Fruit fly (Drosophila melanogaster): ENCODE measurements around the gene Pcyt2.

The Pcyt2 gene

DNA sequence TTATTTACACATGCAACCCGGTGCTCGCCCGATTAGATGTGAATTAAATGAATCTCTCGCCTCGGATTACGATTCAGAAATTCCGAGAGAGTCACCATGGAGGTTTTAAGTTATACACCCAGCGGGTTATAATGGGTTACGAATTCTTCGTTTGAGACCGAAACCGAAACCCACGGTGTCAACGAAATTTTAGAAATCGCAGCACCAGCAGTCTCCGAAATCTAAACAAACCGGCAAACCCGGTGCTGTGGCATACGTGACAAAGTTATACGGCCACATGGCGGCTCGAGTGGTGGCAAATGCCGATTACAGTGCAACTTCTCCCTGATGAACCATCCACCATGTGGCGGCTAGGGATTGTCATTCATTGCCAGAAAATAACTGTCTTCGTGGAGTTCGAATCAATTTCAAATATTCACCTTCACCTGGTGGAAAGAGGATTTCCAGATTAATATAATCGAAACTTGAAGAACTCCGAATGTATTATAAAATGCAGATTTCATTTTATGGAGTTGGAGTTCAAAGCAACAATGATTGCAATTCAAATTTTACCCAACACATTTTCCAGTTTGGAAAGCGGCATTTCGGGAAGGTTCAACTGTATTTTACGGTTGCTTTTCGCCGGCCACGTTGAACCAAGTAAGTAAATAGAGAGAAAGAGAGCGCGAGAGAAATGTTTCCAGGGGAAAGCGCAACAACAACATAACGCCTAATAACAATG, 37.3 kb upstream of the Pcyt2 start (continued):
- TF ChIP-seq GATAe (GFP tag; conservative IDR thresholded peaks at IDR 0.05) (no peak), lola (GFP tag; optimal IDR thresholded peaks at IDR 0.05) (peak in 1 of 3 experiments; percentile 84), so (GFP tag; IDR thresholded peaks at IDR 0.05) (peak; percentile 78), Atf-2 (GFP tag; optimal IDR thresholded peaks at IDR 0.05) (peak; percentile 74), CG3995 (GFP tag; optimal IDR thresholded peaks at IDR 0.05) (peak; percentile 43), chm (GFP tag; IDR thresholded peaks at IDR 0.05) (peak; percentile 61; the same call in 1 of the 2 replicates), Mes4 (GFP tag; optimal IDR thresholded peaks at IDR 0.05) (peak; percentile 57), Hr3 (GFP tag; optimal IDR thresholded peaks at IDR 0.05) (peak; percentile 65), dimm (GFP tag; IDR thresholded peaks at IDR 0.05) (no peak), Hsf (GFP tag; optimal IDR thresholded peaks at IDR 0.05) (peak; percentile 73), zf30C (GFP tag; optimal IDR thresholded peaks at IDR 0.05) (no peak), CG3847 (GFP tag; IDR thresholded peaks at IDR 0.05) (peak; percentile 11; the same call in 1 of the 2 replicates), CG11723 (GFP tag; optimal IDR thresholded peaks at IDR 0.05) (peak; percentile 74), CG12769 (tag; optimal IDR thresholded peaks at IDR 0.05) (peak; percentile 39), ap (GFP tag; IDR thresholded peaks at IDR 0.05) (no peak; the same call in 1 of the 2 replicates), slp2 (GFP tag; optimal IDR thresholded peaks at IDR 0.05) (peak; percentile 61), amos (GFP tag; IDR thresholded peaks at IDR 0.05; ENCODE audit: partially characterized antibody) (no peak), CG1792 (GFP tag; optimal IDR thresholded peaks at IDR 0.05) (peak; percentile 46), CHES-1-like (GFP tag; optimal IDR thresholded peaks at IDR 0.05) (peak; percentile 62), CG4617 (GFP tag; optimal IDR thresholded peaks at IDR 0.05; ENCODE audit: borderline replicate concordance) (peak; percentile 28), tgo (GFP tag; IDR thresholded peaks at IDR 0.05) (peak; percentile 61), CG4328 (GFP tag; optimal IDR thresholded peaks at IDR 0.05) (peak; percentile 26), insv (GFP tag; optimal IDR thresholded peaks at IDR 0.05) (peak in 1 of 2 experiments; percentile 24), Lpt (GFP tag; optimal IDR thresholded peaks at IDR 0.05) (no peak), CG31388 (GFP tag; optimal IDR thresholded peaks at IDR 0.05) (peak; percentile 32), pzg (GFP tag; optimal IDR thresholded peaks at IDR 0.05) (no peak), Meics (GFP tag; optimal IDR thresholded peaks at IDR 0.05) (peak; percentile 18), schlank (tag; optimal IDR thresholded peaks at IDR 0.05) (no peak), Vsx1 (GFP tag; optimal IDR thresholded peaks at IDR 0.05) (peak; percentile 1), CG17328 (GFP tag; IDR thresholded peaks at IDR 0.05) (peak; percentile 74), zen (tag; optimal IDR thresholded peaks at IDR 0.05) (peak; percentile 16), Dad (GFP tag; optimal IDR thresholded peaks at IDR 0.05) (peak; percentile 60), psq (GFP tag; optimal IDR thresholded peaks at IDR 0.05) (peak; percentile 24), Taf1 (GFP tag; IDR thresholded peaks at IDR 0.05) (no peak), Doc2 (GFP tag; IDR thresholded peaks at IDR 0.05) (no peak), Fer2 (tag; optimal IDR thresholded peaks at IDR 0.05) (no peak), CG6765 (GFP tag; optimal IDR thresholded peaks at IDR 0.05) (no peak), unpg (GFP tag; optimal IDR thresholded peaks at IDR 0.05) (peak; percentile 69), Pdp1 (GFP tag; optimal IDR thresholded peaks at IDR 0.05) (peak in 1 of 2 experiments; percentile 64), Dek (tag; optimal IDR thresholded peaks at IDR 0.05) (peak; percentile 47), CG15696 (tag; optimal IDR thresholded peaks at IDR 0.05) (peak; percentile 77), CG4854 (GFP tag; optimal IDR thresholded peaks at IDR 0.05) (peak; percentile 22), CG8281 (tag; optimal IDR thresholded peaks at IDR 0.05) (peak; percentile 45), chn (GFP tag; optimal IDR thresholded peaks at IDR 0.05) (peak; percentile 65), CG32532 (GFP tag; IDR thresholded peaks at IDR 0.05) (peak; percentile 56), Myb (GFP tag; optimal IDR thresholded peaks at IDR 0.05) (no peak), CG6813 (GFP tag; optimal IDR thresholded peaks at IDR 0.05) (peak; percentile 69), Kr (GFP tag; optimal IDR thresholded peaks at IDR 0.05) (no peak), CG43689 (GFP tag; IDR thresholded peaks at IDR 0.05) (0 out of 2 replicates have a peak, but pooled peaks have one; percentile 19)

All from whole organism, embryonic.